Worm (Caenorhabditis elegans) whole organism, midembryonic: ENCODE results near the gene srh-145.

Source experiments
- ztf-23 ChIP-seq: fragments of 200-800 bp; sonication (Bioruptor generic); IDR thresholded peaks from 2 replicates; pipeline ENCODE4 v1.3.6; 2022; ENCODE audit warnings: missing genetic modification reagents, missing genetic modification characterization, missing compliant biosample characterization
- ztf-29 ChIP-seq: fragments of 200-800 bp; sonication (Bioruptor generic); IDR thresholded peaks from 2 replicates; pipeline ENCODE4 v1.3.6; 2022; ENCODE audit warnings: missing genetic modification reagents, missing genetic modification characterization, missing compliant biosample characterization

ce11 chrV:16429940-16430339, 19.4 kb downstream of the srh-145 start, which contains the start of gene str-73:
- TF ChIP-seq ztf-23 (GFP tag; lab: Robert Waterston, UW) (no peak), ztf-29 (GFP tag; lab: Robert Waterston, UW) (no peak)
